Worm (Caenorhabditis elegans) whole organism, L3 larva: Measurements from ENCODE around the gene ags-3.

Experiments used
- R02D3.7 ChIP-seq: fragments of 150-350 bp; optimal IDR thresholded peaks from 2 replicates; lab custom pipeline; 2014; ENCODE audit warnings: missing biosample characterization, missing genetic modification characterization
- ZK546.5 ChIP-seq: sonication (generic microtip); optimal IDR thresholded peaks from 2 replicates; lab custom pipeline; 2017; ENCODE audit warnings: missing biosample characterization, missing genetic modification characterization
- ceh-82 ChIP-seq: fragments of 150-350 bp; optimal IDR thresholded peaks from 2 replicates; lab custom pipeline; 2014; ENCODE audit warnings: missing biosample characterization, missing genetic modification characterization
- egl-27 ChIP-seq: sonication (generic microtip); optimal IDR thresholded peaks from 4 replicates; lab custom pipeline; 2017; ENCODE audit warnings: missing biosample characterization, missing genetic modification reagents, missing genetic modification characterization
- egl-5 ChIP-seq: fragments of 150-350 bp; optimal IDR thresholded peaks from 2 replicates; lab custom pipeline; 2017; ENCODE audit warnings: missing biosample characterization, missing genetic modification reagents, missing genetic modification characterization, inconsistent platforms
- elt-1 ChIP-seq: fragments of 150-350 bp; optimal IDR thresholded peaks from 2 replicates; lab custom pipeline; 2014; ENCODE audit warnings: missing biosample characterization, missing genetic modification characterization
- elt-2 ChIP-seq: sonication (generic microtip); optimal IDR thresholded peaks from 2 replicates; lab custom pipeline; 2016; ENCODE audit warnings: missing genetic modification reagents, mild to moderate bottlenecking, missing genetic modification characterization, missing compliant biosample characterization
- jun-1 ChIP-seq: fragments of 150-350 bp; optimal IDR thresholded peaks from 2 replicates; lab custom pipeline; 2014; ENCODE audit warnings: missing biosample characterization, missing genetic modification reagents, missing genetic modification characterization
- nhr-25 ChIP-seq: sonication (generic microtip); optimal IDR thresholded peaks from 2 replicates; lab custom pipeline; 2017; ENCODE audit warnings: missing biosample characterization, missing genetic modification characterization
- nhr-28 ChIP-seq: fragments of 150-350 bp; optimal IDR thresholded peaks from 2 replicates; lab custom pipeline; 2014; ENCODE audit warnings: missing biosample characterization, missing genetic modification characterization
- snpc-4 ChIP-seq: fragments of 150-350 bp; optimal IDR thresholded peaks from 2 replicates; lab custom pipeline; 2014; ENCODE audit warnings: missing biosample characterization, missing genetic modification characterization
- zag-1 ChIP-seq: fragments of 150-350 bp; optimal IDR thresholded peaks from 2 replicates; lab custom pipeline; 2014; ENCODE audit warnings: missing biosample characterization, missing genetic modification characterization

- TF ChIP-seq zag-1 (tag; lab: Kevin White, UChicago) (no peak), ZK546.5 (no peak), snpc-4 (tag; lab: Kevin White, UChicago) (no peak), egl-27 (no peak), elt-2 (no peak), R02D3.7 (tag; lab: Kevin White, UChicago) (no peak), nhr-25 (tag; lab: Kevin White, UChicago) (no peak), elt-1 (tag; lab: Kevin White, UChicago) (no peak), egl-5 (tag; lab: Kevin White, UChicago) (no peak), jun-1 (tag; lab: Kevin White, UChicago) (no peak), nhr-28 (tag; lab: Kevin White, UChicago) (no peak), ceh-82 (tag; lab: Kevin White, UChicago) (no peak)
Measured at ce11 chrX:5283531-5283930, 19.9 kb downstream of the ags-3 start, which contains the start of gene vps-41.
